Worm (Caenorhabditis elegans) whole organism, young adult: ENCODE data around the gene clp-7.
A peak's percentile ranks its signal among the peaks of the same experiment; 100 is the strongest.

Source experiments
- B0035.1 ChIP-seq: sonication (generic microtip); optimal IDR thresholded peaks from 2 replicates; lab custom pipeline; 2016; ENCODE audit warnings: missing genetic modification characterization, mild to moderate bottlenecking, missing compliant biosample characterization, missing genotype, missing genetic modification reagents
- D2030.7 ChIP-seq: fragments of 200-800 bp; sonication (Bioruptor generic); IDR thresholded peaks from 2 replicates; pipeline ENCODE4 v1.3.6; 2022; ENCODE audit warnings: missing genetic modification reagents, missing genetic modification characterization, missing compliant biosample characterization
- F22D6.2 ChIP-seq: sonication (generic microtip); optimal IDR thresholded peaks from 2 replicates; lab custom pipeline; 2016; ENCODE audit warnings: mild to moderate bottlenecking, missing genetic modification characterization, missing compliant biosample characterization
- F33H1.4 ChIP-seq: fragments of 200-800 bp; sonication (Bioruptor generic); IDR thresholded peaks from 2 replicates; pipeline ENCODE4 v1.3.6; 2022; ENCODE audit warnings: missing genetic modification reagents, missing genetic modification characterization, missing compliant biosample characterization
- F37B4.10 ChIP-seq: fragments of 200-800 bp; sonication (Bioruptor generic); IDR thresholded peaks from 2 replicates; pipeline ENCODE4 v1.3.6; 2022; ENCODE audit warnings: missing genetic modification characterization, missing compliant biosample characterization
- F39B2.1 ChIP-seq: fragments of 200-800 bp; sonication (Bioruptor generic); IDR thresholded peaks from 2 replicates; pipeline ENCODE4 v1.3.6; 2022; ENCODE audit warnings: missing genetic modification reagents, missing genetic modification characterization, missing compliant biosample characterization
- F55B11.4 ChIP-seq: sonication (generic microtip); optimal IDR thresholded peaks from 2 replicates; lab custom pipeline; 2016; ENCODE audit warnings: missing compliant biosample characterization, missing genetic modification characterization, borderline replicate concordance; ENCODE audit not compliant: insufficient read depth
- F57A8.1 ChIP-seq: fragments of 200-800 bp; sonication (Bioruptor generic); optimal IDR thresholded peaks from 2 replicates; lab custom pipeline; 2018; ENCODE audit warnings: mild to moderate bottlenecking, missing genetic modification characterization, moderate library complexity, missing compliant biosample characterization
- F57C9.4 ChIP-seq: sonication (generic microtip); optimal IDR thresholded peaks from 2 replicates; lab custom pipeline; 2017; ENCODE audit warnings: mild to moderate bottlenecking, missing genetic modification characterization, missing compliant biosample characterization
- Y53G8AR.9 ChIP-seq: fragments of 200-800 bp; sonication (Bioruptor generic); conservative IDR thresholded peaks from 2 replicates; pipeline ENCODE4 v1.3.6; 2022; ENCODE audit warnings: missing genetic modification reagents, missing genetic modification characterization, missing compliant biosample characterization
- Y79H2A.3 ChIP-seq: fragments of 200-800 bp; sonication (Bioruptor generic); conservative IDR thresholded peaks from 2 replicates; pipeline ENCODE4 v1.3.6; 2022; ENCODE audit warnings: missing genetic modification reagents, missing genetic modification characterization, missing compliant biosample characterization
- Y95B8A.8 ChIP-seq: fragments of 200-800 bp; sonication (Bioruptor generic); IDR thresholded peaks from 2 replicates; pipeline ENCODE4 v1.3.6; 2022; ENCODE audit warnings: missing genetic modification reagents, missing genetic modification characterization, missing compliant biosample characterization
- aptf-2 ChIP-seq: fragments of 200-800 bp; sonication (Bioruptor generic); conservative IDR thresholded peaks from 2 replicates; pipeline ENCODE4 v1.3.6; 2022; ENCODE audit warnings: missing genetic modification reagents, missing genetic modification characterization, missing compliant biosample characterization
- athp-1 ChIP-seq: sonication (generic microtip); optimal IDR thresholded peaks from 2 replicates; lab custom pipeline; 2017; ENCODE audit warnings: mild to moderate bottlenecking, missing genetic modification characterization, missing compliant biosample characterization
- attf-3 ChIP-seq: fragments of 200-800 bp; sonication (Bioruptor generic); conservative IDR thresholded peaks from 2 replicates; pipeline ENCODE4 v1.3.6; 2022; ENCODE audit warnings: missing genetic modification reagents, missing genetic modification characterization, missing compliant biosample characterization
- bed-2 ChIP-seq: fragments of 200-800 bp; sonication (Bioruptor generic); IDR thresholded peaks from 2 replicates; pipeline ENCODE4 v1.3.6; 2022; ENCODE audit warnings: missing genetic modification reagents, missing genetic modification characterization, missing compliant biosample characterization
- ccch-3 ChIP-seq: fragments of 200-800 bp; sonication (Bioruptor generic); optimal IDR thresholded peaks from 2 replicates; lab custom pipeline; 2018; ENCODE audit warnings: mild to moderate bottlenecking, missing genetic modification characterization, missing compliant biosample characterization
- ceh-100 ChIP-seq: fragments of 200-800 bp; sonication (Bioruptor generic); IDR thresholded peaks from 2 replicates; pipeline ENCODE4 v1.3.6; 2022; ENCODE audit warnings: missing genetic modification reagents, missing genetic modification characterization, missing compliant biosample characterization
- ceh-58 ChIP-seq: fragments of 200-800 bp; sonication (Bioruptor generic); IDR thresholded peaks from 2 replicates; pipeline ENCODE4 v1.3.6; 2022; ENCODE audit warnings: missing genetic modification characterization, missing compliant biosample characterization
- dox-1 ChIP-seq: fragments of 200-800 bp; sonication (Bioruptor generic); IDR thresholded peaks from 2 replicates; pipeline ENCODE4 v1.3.6; 2022; ENCODE audit warnings: missing genetic modification reagents, missing genetic modification characterization, missing compliant biosample characterization
- egl-44 ChIP-seq: fragments of 200-800 bp; sonication (Bioruptor generic); IDR thresholded peaks from 2 replicates; pipeline ENCODE4 v1.3.6; 2022; ENCODE audit warnings: missing genetic modification reagents, missing genetic modification characterization, missing compliant biosample characterization
- ets-4 ChIP-seq: fragments of 200-800 bp; sonication (Bioruptor generic); optimal IDR thresholded peaks from 2 replicates; lab custom pipeline; 2018; ENCODE audit warnings: mild to moderate bottlenecking, missing genetic modification characterization, missing compliant biosample characterization
- gei-17 ChIP-seq: fragments of 200-800 bp; sonication (Bioruptor generic); optimal IDR thresholded peaks from 2 replicates; lab custom pipeline; 2018; ENCODE audit warnings: mild to moderate bottlenecking, missing genetic modification characterization, missing compliant biosample characterization
- hlh-12 ChIP-seq: sonication (generic microtip); optimal IDR thresholded peaks from 2 replicates; lab custom pipeline; 2016; ENCODE audit warnings: missing genetic modification characterization, missing compliant biosample characterization
- hlh-26 ChIP-seq: fragments of 200-800 bp; sonication (Bioruptor generic); conservative IDR thresholded peaks from 2 replicates; pipeline ENCODE4 v1.3.6; 2022; ENCODE audit warnings: missing genetic modification reagents, missing genetic modification characterization, missing compliant biosample characterization
- hrde-1 ChIP-seq: sonication (generic microtip); optimal IDR thresholded peaks from 2 replicates; lab custom pipeline; 2016; ENCODE audit warnings: missing genetic modification characterization, mild to moderate bottlenecking, missing compliant biosample characterization, moderate library complexity, missing genotype, missing genetic modification reagents, borderline replicate concordance
- hsf-1 ChIP-seq: fragments of 200-800 bp; sonication (Bioruptor generic); IDR thresholded peaks from 2 replicates; pipeline ENCODE4 v1.3.6; 2022; ENCODE audit warnings: missing genetic modification reagents, missing genetic modification characterization, missing compliant biosample characterization
- lag-1 ChIP-seq: fragments of 200-800 bp; sonication (Bioruptor generic); IDR thresholded peaks from 2 replicates; pipeline ENCODE4 v1.3.6; 2022; ENCODE audit warnings: missing genetic modification reagents, missing genetic modification characterization, missing compliant biosample characterization
- lin-26 ChIP-seq: fragments of 200-800 bp; sonication (Bioruptor generic); IDR thresholded peaks from 2 replicates; pipeline ENCODE4 v1.3.6; 2022; ENCODE audit warnings: missing genetic modification reagents, missing genetic modification characterization, missing compliant biosample characterization
- lin-40 ChIP-seq: sonication (generic microtip); optimal IDR thresholded peaks from 2 replicates; lab custom pipeline; 2016; ENCODE audit warnings: missing genetic modification characterization, mild to moderate bottlenecking, missing compliant biosample characterization, missing genotype, missing genetic modification reagents
- mcd-1 ChIP-seq: fragments of 200-800 bp; sonication (Bioruptor generic); IDR thresholded peaks from 2 replicates; pipeline ENCODE4 v1.3.6; 2022; ENCODE audit warnings: missing genetic modification reagents, missing genetic modification characterization, missing compliant biosample characterization
- mxl-1 ChIP-seq: sonication (generic microtip); optimal IDR thresholded peaks from 2 replicates; lab custom pipeline; 2016; ENCODE audit warnings: missing genetic modification characterization, missing compliant biosample characterization
- nhr-27 ChIP-seq: fragments of 200-800 bp; sonication (Bioruptor generic); optimal IDR thresholded peaks from 2 replicates; lab custom pipeline; 2018; ENCODE audit warnings: mild to moderate bottlenecking, missing genetic modification characterization, moderate library complexity, missing compliant biosample characterization
- nhr-80 ChIP-seq: sonication (generic microtip); optimal IDR thresholded peaks from 2 replicates; lab custom pipeline; 2016; ENCODE audit warnings: missing genetic modification characterization, missing compliant biosample characterization
- nhr-90 ChIP-seq: sonication (generic microtip); optimal IDR thresholded peaks from 2 replicates; lab custom pipeline; 2016; ENCODE audit warnings: missing genotype, mild to moderate bottlenecking, missing genetic modification characterization, missing compliant biosample characterization
- pha-4 ChIP-seq: fragments of 150-350 bp; sonication (generic microtip); optimal IDR thresholded peaks from 2 replicates; lab custom pipeline; 2014; ENCODE audit warnings: missing biosample characterization, missing genetic modification reagents, missing genetic modification characterization
- rec-8 ChIP-seq, 2 experiments: sonication (generic microtip); optimal IDR thresholded peaks; 2 replicates each; lab custom pipeline; 2016; ENCODE audit warnings: mild to moderate bottlenecking in 2 of 2, missing genetic modification characterization in 2 of 2, missing genetic modification reagents in 2 of 2, missing genotype in 2 of 2, missing biosample characterization in 1 of 2, missing compliant biosample characterization in 1 of 2, moderate library complexity in 1 of 2
- repo-1 ChIP-seq: sonication (generic microtip); optimal IDR thresholded peaks from 2 replicates; lab custom pipeline; 2017; ENCODE audit warnings: mild to moderate bottlenecking, missing genetic modification characterization, missing compliant biosample characterization
- sdz-38 ChIP-seq: sonication (generic microtip); optimal IDR thresholded peaks from 2 replicates; lab custom pipeline; 2016; ENCODE audit warnings: missing genotype, missing genetic modification characterization, missing compliant biosample characterization
- tbp1 ChIP-seq: fragments of 200-800 bp; sonication (Bioruptor generic); optimal IDR thresholded peaks from 2 replicates; lab custom pipeline; 2018; ENCODE audit warnings: mild to moderate bottlenecking, missing genetic modification characterization, missing compliant biosample characterization
- unc-130 ChIP-seq: sonication (generic microtip); optimal IDR thresholded peaks from 2 replicates; lab custom pipeline; 2016; ENCODE audit warnings: missing genetic modification reagents, missing genetic modification characterization, missing compliant biosample characterization
- zfh-2 ChIP-seq: fragments of 200-800 bp; sonication (Bioruptor generic); conservative IDR thresholded peaks from 2 replicates; pipeline ENCODE4 v1.3.6; 2022; ENCODE audit warnings: missing genetic modification reagents, missing genetic modification characterization, missing compliant biosample characterization
- zim-3 ChIP-seq: sonication (generic microtip); optimal IDR thresholded peaks from 2 replicates; lab custom pipeline; 2017; ENCODE audit warnings: mild to moderate bottlenecking, missing genetic modification characterization, moderate library complexity, missing compliant biosample characterization
- ztf-22 ChIP-seq: fragments of 200-800 bp; sonication (Bioruptor generic); optimal IDR thresholded peaks from 2 replicates; lab custom pipeline; 2018; ENCODE audit warnings: mild to moderate bottlenecking, missing genetic modification characterization, moderate library complexity, missing compliant biosample characterization
- ztf-26 ChIP-seq: sonication (generic microtip); optimal IDR thresholded peaks from 2 replicates; lab custom pipeline; 2017; ENCODE audit warnings: missing genetic modification characterization, missing compliant biosample characterization
- ztf-6 ChIP-seq: fragments of 200-800 bp; sonication (Bioruptor generic); IDR thresholded peaks from 2 replicates; pipeline ENCODE4 v1.3.6; 2022; ENCODE audit warnings: missing genetic modification reagents, missing genetic modification characterization, missing compliant biosample characterization

clp-7 gene

ce11 chrIV:1459419-1459818, 13.7 kb upstream of the clp-7 start (continued):
- peak; percentile 56 for TF ChIP-seq ztf-26
- no peak for TF ChIP-seq mxl-1 (tag; lab: Kevin White, UChicago)
- TF ChIP-seq nhr-27, result no peak
- TF ChIP-seq ccch-3 (GFP tag; lab: Kevin White, UChicago), result no peak
- TF ChIP-seq hrde-1 (tag; lab: Kevin White, UChicago), result no peak
- TF ChIP-seq hsf-1 (GFP tag; lab: Robert Waterston, UW), result no peak
- no peak for TF ChIP-seq Y79H2A.3 (GFP tag; lab: Robert Waterston, UW)
- TF ChIP-seq bed-2, result no peak
- TF ChIP-seq pha-4 (tag; lab: Kevin White, UChicago), result no peak
- no peak for TF ChIP-seq zim-3 (tag; lab: Kevin White, UChicago)
- no peak for TF ChIP-seq ztf-22 (GFP tag; lab: Kevin White, UChicago)
- TF ChIP-seq B0035.1, result no peak
- TF ChIP-seq sdz-38 (tag; lab: Kevin White, UChicago), result no peak
- TF ChIP-seq nhr-90 (tag; lab: Kevin White, UChicago), result peak; percentile 54
- TF ChIP-seq nhr-80 (tag; lab: Kevin White, UChicago), result no peak
- no peak for TF ChIP-seq zfh-2 (GFP tag; lab: Robert Waterston, UW)
- no peak for TF ChIP-seq F39B2.1 (GFP tag; lab: Robert Waterston, UW)
- peak; percentile 73 for TF ChIP-seq Y53G8AR.9 (GFP tag; lab: Robert Waterston, UW)
- TF ChIP-seq mcd-1 (GFP tag; lab: Robert Waterston, UW), result no peak
- no peak for TF ChIP-seq F22D6.2 (tag; lab: Kevin White, UChicago)
- peak; percentile 40; the same call in 1 of the 2 replicates for TF ChIP-seq F33H1.4 (GFP tag; lab: Robert Waterston, UW)
- TF ChIP-seq dox-1 (GFP tag; lab: Robert Waterston, UW), result no peak
- no peak for TF ChIP-seq ets-4 (GFP tag; lab: Kevin White, UChicago)
- no peak for TF ChIP-seq F55B11.4 (tag; lab: Kevin White, UChicago)
- TF ChIP-seq rec-8 (tag; optimal IDR thresholded peaks at IDR 0.05; lab: Kevin White, UChicago), result no peak
- TF ChIP-seq gei-17 (GFP tag; lab: Kevin White, UChicago), result no peak
- 0 out of 2 replicates have a peak, but pooled peaks have one; percentile 53 for TF ChIP-seq Y95B8A.8
- TF ChIP-seq lin-26 (GFP tag; lab: Robert Waterston, UW), result peak; percentile 82
- TF ChIP-seq F37B4.10, result no peak
- TF ChIP-seq lag-1 (GFP tag; lab: Robert Waterston, UW), result no peak
- peak; percentile 49 for TF ChIP-seq lin-40
- no peak for TF ChIP-seq F57A8.1 (GFP tag; lab: Kevin White, UChicago)
- no peak for TF ChIP-seq attf-3 (GFP tag; lab: Robert Waterston, UW)
- no peak for TF ChIP-seq ceh-58
- TF ChIP-seq ztf-6 (GFP tag; lab: Robert Waterston, UW), result no peak
- no peak for TF ChIP-seq athp-1
- no peak for TF ChIP-seq unc-130 (GFP tag; lab: Kevin White, UChicago)
- TF ChIP-seq egl-44 (GFP tag; lab: Robert Waterston, UW), result no peak
- TF ChIP-seq ceh-100 (GFP tag; lab: Robert Waterston, UW), result no peak
- no peak for TF ChIP-seq hlh-12 (tag; lab: Kevin White, UChicago)
- no peak for TF ChIP-seq hlh-26 (GFP tag; lab: Robert Waterston, UW)
- TF ChIP-seq aptf-2 (GFP tag; lab: Robert Waterston, UW), result no peak
- no peak for TF ChIP-seq F57C9.4 (tag; lab: Kevin White, UChicago)
- no peak for TF ChIP-seq tbp1
- TF ChIP-seq repo-1 (tag; lab: Kevin White, UChicago), result peak; percentile 91
- no peak for TF ChIP-seq D2030.7 (GFP tag; lab: Robert Waterston, UW)
- TF ChIP-seq, all 124 proteins: peak for 17
